Worm (Caenorhabditis elegans): ENCODE results near the gene ttb-1.

DNA sequence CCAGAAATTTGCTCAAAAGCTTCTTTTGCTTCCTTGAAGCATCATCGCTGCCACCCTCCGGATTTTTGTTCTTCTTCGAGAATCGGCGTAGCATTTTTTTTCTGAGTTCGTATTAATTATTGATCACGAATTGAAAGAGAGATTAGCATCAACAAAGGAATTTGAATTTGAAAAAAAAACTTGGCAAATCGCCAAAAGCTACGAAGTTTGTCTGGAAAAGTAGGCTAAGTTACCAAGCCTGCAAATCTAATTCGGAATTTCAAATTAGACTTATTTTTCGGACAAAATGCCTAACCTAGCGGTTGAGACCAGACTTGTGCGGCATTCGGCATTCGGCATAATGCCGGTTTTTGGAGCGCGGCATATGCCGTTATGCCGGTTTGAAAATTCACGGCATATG is 15.5 kb downstream of the ttb-1 start, which contains the start of gene cfap-36:
- TF ChIP-seq mls-2 (tag; optimal IDR thresholded peaks at IDR 0.05) (no peak), pha-4 (tag; optimal IDR thresholded peaks at IDR 0.05) (no peak), blmp-1 (tag; optimal IDR thresholded peaks at IDR 0.05) (no peak), unc-62 (GFP tag; optimal IDR thresholded peaks at IDR 0.05) (no peak), unc-39 (tag; optimal IDR thresholded peaks at IDR 0.05) (no peak)

Measured in whole organism, mixed stage, embryonic.